Worm (Caenorhabditis elegans) whole organism, L4 larva: ENCODE results near the gene F26A1.1.

Experiments
- D1046.2 ChIP-seq: fragments of 200-800 bp; sonication (Bioruptor generic); IDR thresholded peaks from 2 replicates; pipeline ENCODE4 v1.3.6; 2022; ENCODE audit warnings: missing genetic modification characterization, missing compliant biosample characterization
- F10B5.3 ChIP-seq: sonication (generic microtip); optimal IDR thresholded peaks from 2 replicates; lab custom pipeline; 2016; ENCODE audit warnings: mild to moderate bottlenecking, missing genetic modification characterization, missing compliant biosample characterization
- F44E2.7 ChIP-seq: fragments of 200-800 bp; sonication (Bioruptor generic); IDR thresholded peaks from 2 replicates; pipeline ENCODE4 v2.1.2; 2022; ENCODE audit warnings: missing genetic modification characterization, missing compliant biosample characterization
- F49E8.2 ChIP-seq: sonication (generic microtip); optimal IDR thresholded peaks from 2 replicates; lab custom pipeline; 2016; ENCODE audit warnings: missing compliant biosample characterization, mild to moderate bottlenecking, missing genetic modification characterization, borderline replicate concordance
- T20F7.1 ChIP-seq: fragments of 200-800 bp; sonication (Bioruptor generic); optimal IDR thresholded peaks from 2 replicates; lab custom pipeline; 2018; ENCODE audit warnings: mild to moderate bottlenecking, missing genetic modification characterization, missing compliant biosample characterization
- Y105C5A.15 ChIP-seq: fragments of 200-800 bp; sonication (Bioruptor generic); IDR thresholded peaks from 2 replicates; pipeline ENCODE4 v1.3.6; 2022; ENCODE audit warnings: missing genetic modification characterization, missing compliant biosample characterization
- Y48G9A.11 ChIP-seq: fragments of 200-800 bp; sonication (Bioruptor generic); IDR thresholded peaks from 2 replicates; pipeline ENCODE4 v1.3.6; 2022; ENCODE audit warnings: missing genetic modification reagents, missing genetic modification characterization, missing compliant biosample characterization
- Y5F2A.4 ChIP-seq: fragments of 200-800 bp; sonication (Bioruptor generic); optimal IDR thresholded peaks from 2 replicates; lab custom pipeline; 2018; ENCODE audit warnings: mild to moderate bottlenecking, missing genetic modification characterization, missing compliant biosample characterization
- aha-1 ChIP-seq: fragments of 150-350 bp; peaks from one replicate; lab custom pipeline; 2014; ENCODE audit warnings: missing biosample characterization, missing genetic modification characterization
- arid-1 ChIP-seq: fragments of 200-800 bp; sonication (Bioruptor generic); conservative IDR thresholded peaks from 2 replicates; pipeline ENCODE4 v1.3.6; 2022; ENCODE audit warnings: missing genetic modification reagents, missing genetic modification characterization, missing compliant biosample characterization
- ceh-20 ChIP-seq: fragments of 200-800 bp; sonication (Bioruptor generic); IDR thresholded peaks from 2 replicates; pipeline ENCODE4 v1.3.6; 2022; ENCODE audit warnings: missing genetic modification reagents, missing genetic modification characterization, missing compliant biosample characterization
- ceh-28 ChIP-seq: fragments of 150-350 bp; optimal IDR thresholded peaks from 2 replicates; lab custom pipeline; 2014; ENCODE audit warnings: missing biosample characterization, missing genetic modification reagents, missing genetic modification characterization
- ceh-32 ChIP-seq: sonication (generic microtip); optimal IDR thresholded peaks from 2 replicates; lab custom pipeline; 2016; ENCODE audit warnings: mild to moderate bottlenecking, missing genetic modification characterization, missing compliant biosample characterization; ENCODE audit not compliant: poor library complexity
- ceh-82 ChIP-seq: sonication (generic microtip); optimal IDR thresholded peaks from 2 replicates; lab custom pipeline; 2017; ENCODE audit warnings: missing biosample characterization, missing genetic modification characterization
- ces-1 ChIP-seq: fragments of 150-350 bp; sonication (generic microtip); optimal IDR thresholded peaks from 4 replicates; lab custom pipeline; 2014; ENCODE audit warnings: missing biosample characterization, missing genetic modification reagents, missing genetic modification characterization
- cey-2 ChIP-seq: sonication (generic microtip); optimal IDR thresholded peaks from 3 replicates; lab custom pipeline; 2017; ENCODE audit warnings: missing genetic modification characterization, mild to moderate bottlenecking, missing compliant biosample characterization, antibody characterized with exemption, borderline replicate concordance; ENCODE audit not compliant: insufficient read depth
- ctbp-1 ChIP-seq: fragments of 200-800 bp; sonication (Bioruptor generic); IDR thresholded peaks from 2 replicates; pipeline ENCODE4 v1.3.6; 2022; ENCODE audit warnings: missing genetic modification reagents, missing genetic modification characterization, missing compliant biosample characterization
- daf-16 ChIP-seq, 3 experiments: sonication (generic microtip); optimal IDR thresholded peaks; 2 replicates each; lab custom pipeline; 2016 to 2017; ENCODE audit warnings: missing genetic modification characterization in 3 of 3, missing genetic modification reagents in 3 of 3, mild to moderate bottlenecking in 2 of 3, missing compliant biosample characterization in 2 of 3, missing biosample characterization in 1 of 3, moderate library complexity in 1 of 3
- daf-8 ChIP-seq: fragments of 200-800 bp; sonication (Bioruptor generic); IDR thresholded peaks from 2 replicates; pipeline ENCODE4 v1.3.6; 2022; ENCODE audit warnings: missing genetic modification characterization, missing compliant biosample characterization
- dmd-6 ChIP-seq: fragments of 200-800 bp; sonication (Bioruptor generic); IDR thresholded peaks from 2 replicates; pipeline ENCODE4 v1.3.6; 2022; ENCODE audit warnings: missing genetic modification reagents, missing genetic modification characterization, missing compliant biosample characterization
- dmd-8 ChIP-seq: fragments of 200-800 bp; sonication (Bioruptor generic); IDR thresholded peaks from 2 replicates; pipeline ENCODE4 v1.3.6; 2022; ENCODE audit warnings: missing genetic modification characterization, missing compliant biosample characterization
- dmd-9 ChIP-seq: fragments of 200-800 bp; sonication (Bioruptor generic); IDR thresholded peaks from 2 replicates; pipeline ENCODE4 v1.3.6; 2022; ENCODE audit warnings: missing genetic modification reagents, missing genetic modification characterization, missing compliant biosample characterization
- dpl-1 ChIP-seq: fragments of 150-350 bp; optimal IDR thresholded peaks from 2 replicates; lab custom pipeline; 2014; ENCODE audit warnings: missing biosample characterization, missing genetic modification reagents, missing genetic modification characterization
- egl-43 ChIP-seq: fragments of 200-800 bp; sonication (Bioruptor generic); IDR thresholded peaks from 2 replicates; pipeline ENCODE4 v1.3.6; 2022; ENCODE audit warnings: missing genetic modification reagents, missing genetic modification characterization, missing compliant biosample characterization
- fkh-10 ChIP-seq: fragments of 150-350 bp; optimal IDR thresholded peaks from 2 replicates; lab custom pipeline; 2014; ENCODE audit warnings: missing biosample characterization, missing genetic modification reagents, missing genetic modification characterization
- fos-1 ChIP-seq: fragments of 150-350 bp; optimal IDR thresholded peaks from 2 replicates; lab custom pipeline; 2014; ENCODE audit warnings: missing biosample characterization, missing genetic modification characterization
- gei-8 ChIP-seq: fragments of 200-800 bp; sonication (Bioruptor generic); optimal IDR thresholded peaks from 2 replicates; lab custom pipeline; 2018; ENCODE audit warnings: mild to moderate bottlenecking, missing genetic modification characterization, missing compliant biosample characterization
- hif-1 ChIP-seq, 2 experiments: sonication (generic microtip); optimal IDR thresholded peaks; 2 replicates each; lab custom pipeline; 2016 to 2017; ENCODE audit warnings: missing compliant biosample characterization in 2 of 2, missing genetic modification characterization in 2 of 2, missing genetic modification reagents in 2 of 2, missing genotype in 2 of 2, mild to moderate bottlenecking in 1 of 2
- hmg-1.1 ChIP-seq: fragments of 200-800 bp; sonication (Bioruptor generic); IDR thresholded peaks from 2 replicates; pipeline ENCODE4 v1.3.6; 2022; ENCODE audit warnings: missing genetic modification reagents, missing genetic modification characterization, missing compliant biosample characterization
- lin-13 ChIP-seq: fragments of 150-350 bp; optimal IDR thresholded peaks from 2 replicates; lab custom pipeline; 2014; ENCODE audit warnings: missing biosample characterization, missing genetic modification reagents, missing genetic modification characterization
- lin-29 ChIP-seq: fragments of 200-800 bp; sonication (Bioruptor generic); IDR thresholded peaks from 2 replicates; pipeline ENCODE4 v1.3.6; 2022; ENCODE audit warnings: missing genetic modification reagents, missing genetic modification characterization, missing compliant biosample characterization
- lsy-2 ChIP-seq, 2 experiments: fragments of 150-350 bp in 1 of 2; sonication (generic microtip) in 1 of 2; optimal IDR thresholded peaks; 2 replicates each; lab custom pipeline; 2014 to 2017; ENCODE audit warnings: missing biosample characterization in 2 of 2, missing genetic modification characterization in 2 of 2
- mdl-1 ChIP-seq, 2 experiments: fragments of 150-350 bp in 1 of 2; sonication (generic microtip) in 1 of 2; optimal IDR thresholded peaks; 2 replicates each; lab custom pipeline; 2014 to 2017; ENCODE audit warnings: missing biosample characterization in 2 of 2, missing genetic modification characterization in 2 of 2
- mep-1 ChIP-seq: fragments of 150-350 bp; sonication (generic microtip); optimal IDR thresholded peaks from 3 replicates; lab custom pipeline; 2014; ENCODE audit warnings: missing biosample characterization, missing genetic modification characterization
- mxl-2 ChIP-seq: fragments of 200-800 bp; sonication (Bioruptor generic); conservative IDR thresholded peaks from 2 replicates; pipeline ENCODE4 v1.3.6; 2022; ENCODE audit warnings: missing genetic modification reagents, missing genetic modification characterization, missing compliant biosample characterization
- nhr-102 ChIP-seq: sonication (generic microtip); optimal IDR thresholded peaks from 2 replicates; lab custom pipeline; 2016; ENCODE audit warnings: mild to moderate bottlenecking, missing genetic modification characterization, moderate library complexity, missing compliant biosample characterization
- nhr-111 ChIP-seq: fragments of 200-800 bp; sonication (Bioruptor generic); optimal IDR thresholded peaks from 2 replicates; lab custom pipeline; 2018; ENCODE audit warnings: mild to moderate bottlenecking, missing genetic modification characterization, missing compliant biosample characterization
- nhr-28 ChIP-seq: fragments of 150-350 bp; optimal IDR thresholded peaks from 2 replicates; lab custom pipeline; 2014; ENCODE audit warnings: missing biosample characterization, missing genetic modification characterization
- nhr-42 ChIP-seq: fragments of 200-800 bp; sonication (Bioruptor generic); IDR thresholded peaks from 2 replicates; pipeline ENCODE4 v1.3.6; 2022; ENCODE audit warnings: missing genetic modification characterization, missing compliant biosample characterization
- nhr-48 ChIP-seq: sonication (generic microtip); optimal IDR thresholded peaks from 2 replicates; lab custom pipeline; 2016; ENCODE audit warnings: mild to moderate bottlenecking, missing genetic modification characterization, missing compliant biosample characterization
- nhr-6 ChIP-seq: fragments of 150-350 bp; optimal IDR thresholded peaks from 2 replicates; lab custom pipeline; 2014; ENCODE audit warnings: missing biosample characterization, missing genetic modification characterization
- nhr-76 ChIP-seq: fragments of 150-350 bp; optimal IDR thresholded peaks from 2 replicates; lab custom pipeline; 2014; ENCODE audit warnings: missing biosample characterization, missing genetic modification characterization
- nhr-77 ChIP-seq: fragments of 150-350 bp; optimal IDR thresholded peaks from 2 replicates; lab custom pipeline; 2014; ENCODE audit warnings: missing biosample characterization, missing genetic modification characterization
- pqm-1 ChIP-seq: sonication (generic microtip); optimal IDR thresholded peaks from 2 replicates; lab custom pipeline; 2017; ENCODE audit warnings: missing biosample characterization, missing genetic modification characterization
- sdz-12 ChIP-seq: fragments of 200-800 bp; sonication (Bioruptor generic); optimal IDR thresholded peaks from 2 replicates; lab custom pipeline; 2018; ENCODE audit warnings: mild to moderate bottlenecking, missing genetic modification characterization, missing compliant biosample characterization
- set-16 ChIP-seq: fragments of 200-800 bp; sonication (Bioruptor generic); IDR thresholded peaks from 2 replicates; pipeline ENCODE4 v1.3.6; 2022; ENCODE audit warnings: missing genetic modification reagents, missing genetic modification characterization, missing compliant biosample characterization
- spr-3 ChIP-seq: fragments of 200-800 bp; sonication (Bioruptor generic); optimal IDR thresholded peaks from 2 replicates; lab custom pipeline; 2018; ENCODE audit warnings: mild to moderate bottlenecking, missing genetic modification characterization, missing compliant biosample characterization
- tag-97 ChIP-seq: fragments of 200-800 bp; sonication (Bioruptor generic); IDR thresholded peaks from 2 replicates; pipeline ENCODE4 v1.3.6; 2022; ENCODE audit warnings: missing genetic modification characterization, missing compliant biosample characterization
- vab-7 ChIP-seq: fragments of 200-800 bp; sonication (Bioruptor generic); IDR thresholded peaks from 2 replicates; pipeline ENCODE4 v1.3.6; 2022; ENCODE audit warnings: missing genetic modification reagents, missing genetic modification characterization, missing compliant biosample characterization
- zag-1 ChIP-seq: fragments of 150-350 bp; optimal IDR thresholded peaks from 2 replicates; lab custom pipeline; 2014; ENCODE audit warnings: missing biosample characterization, missing genetic modification characterization
- ztf-7 ChIP-seq: fragments of 150-350 bp; optimal IDR thresholded peaks from 2 replicates; lab custom pipeline; 2014; ENCODE audit warnings: missing biosample characterization, missing genetic modification characterization

The F26A1.1 gene

ce11 chrIII:4899728-4900127 lies 49.4 kb downstream of the F26A1.1 start:
- peak; percentile 88 for TF ChIP-seq ceh-32
- TF ChIP-seq gei-8 (GFP tag; lab: Kevin White, UChicago): peak; percentile 99
- peak; percentile 97 for TF ChIP-seq lin-13 (GFP tag; lab: Kevin White, UChicago)
- peak; percentile 74 for TF ChIP-seq ztf-7 (tag; lab: Kevin White, UChicago)
- peak; percentile 98 for TF ChIP-seq egl-43 (GFP tag; lab: Robert Waterston, UW)
- peak; percentile 57 for TF ChIP-seq nhr-111 (GFP tag; lab: Kevin White, UChicago)
- TF ChIP-seq dpl-1 (GFP tag; lab: Kevin White, UChicago): peak; percentile 93
- peak; percentile 83 for TF ChIP-seq nhr-76
- TF ChIP-seq dmd-9: peak; percentile 96
- peak; percentile 99 for TF ChIP-seq ceh-20 (GFP tag; lab: Robert Waterston, UW)
- TF ChIP-seq nhr-102 (tag; lab: Kevin White, UChicago): peak; percentile 98
- peak; percentile 31 for TF ChIP-seq pqm-1
- TF ChIP-seq mdl-1 (tag; optimal IDR thresholded peaks at IDR 0.05; lab: Kevin White, UChicago): peak; percentile 79 to 99
- peak; percentile 93 to 97 for TF ChIP-seq lsy-2 (tag; optimal IDR thresholded peaks at IDR 0.05; lab: Kevin White, UChicago)
- TF ChIP-seq ceh-82 (tag; lab: Kevin White, UChicago): peak; percentile 10
- peak; percentile 99 for TF ChIP-seq fkh-10 (GFP tag; lab: Kevin White, UChicago)
- peak; percentile 100 for TF ChIP-seq aha-1 (tag; lab: Kevin White, UChicago)
- peak; percentile 78 to 97 for TF ChIP-seq daf-16 (GFP tag; optimal IDR thresholded peaks at IDR 0.05; lab: Kevin White, UChicago)
- peak; percentile 65 for TF ChIP-seq daf-16 (tag; optimal IDR thresholded peaks at IDR 0.05; lab: Kevin White, UChicago)
- peak; percentile 96 for TF ChIP-seq set-16 (GFP tag; lab: Robert Waterston, UW)
- TF ChIP-seq nhr-28 (tag; lab: Kevin White, UChicago): peak; percentile 98
- peak; percentile 36 for TF ChIP-seq ceh-28 (tag; lab: Kevin White, UChicago)
- peak; percentile 98 for TF ChIP-seq hmg-1.1
- peak; percentile 96 for TF ChIP-seq nhr-77 (tag; lab: Kevin White, UChicago)
- peak; percentile 93 for TF ChIP-seq D1046.2
- TF ChIP-seq arid-1 (GFP tag; lab: Robert Waterston, UW): peak; percentile 95
- TF ChIP-seq vab-7: peak; percentile 97
- peak; percentile 100 for TF ChIP-seq dmd-6 (GFP tag; lab: Robert Waterston, UW)
- peak; percentile 99 for TF ChIP-seq ctbp-1 (GFP tag; lab: Robert Waterston, UW)
- TF ChIP-seq mxl-2 (GFP tag; lab: Robert Waterston, UW): peak; percentile 88
- peak; percentile 85 for TF ChIP-seq Y5F2A.4
- peak; percentile 94; the same call in 1 of the 2 replicates for TF ChIP-seq daf-8 (GFP tag; lab: Robert Waterston, UW)
- TF ChIP-seq F44E2.7: peak; percentile 84; the same call in 1 of the 2 replicates
- no peak for TF ChIP-seq fos-1 (tag; lab: Kevin White, UChicago)
- peak; percentile 88 for TF ChIP-seq F10B5.3 (tag; lab: Kevin White, UChicago)
- peak; percentile 97 for TF ChIP-seq nhr-6 (tag; lab: Kevin White, UChicago)
- TF ChIP-seq F49E8.2: no peak
- TF ChIP-seq mep-1: peak; percentile 99
- no peak for TF ChIP-seq tag-97
- TF ChIP-seq cey-2 (tag; lab: Kevin White, UChicago): peak; percentile 9
- no peak for TF ChIP-seq Y105C5A.15 (GFP tag; lab: Robert Waterston, UW)
- TF ChIP-seq ces-1 (GFP tag; lab: Kevin White, UChicago): peak; percentile 70
- TF ChIP-seq lin-29 (GFP tag; lab: Robert Waterston, UW): peak; percentile 94
- peak; percentile 94 to 97 for TF ChIP-seq hif-1 (tag; optimal IDR thresholded peaks at IDR 0.05; lab: Kevin White, UChicago)
- peak; percentile 93 for TF ChIP-seq spr-3 (GFP tag; lab: Kevin White, UChicago)
- peak; percentile 95 for TF ChIP-seq sdz-12
- TF ChIP-seq nhr-48: peak; percentile 98
- TF ChIP-seq zag-1 (tag; lab: Kevin White, UChicago): peak; percentile 62
- TF ChIP-seq Y48G9A.11 (GFP tag; lab: Robert Waterston, UW): peak; percentile 81
- TF ChIP-seq T20F7.1 (GFP tag; lab: Kevin White, UChicago): peak; percentile 95
- TF ChIP-seq nhr-42 (GFP tag; lab: Robert Waterston, UW): peak; percentile 96
- peak; percentile 58; the same call in 1 of the 2 replicates for TF ChIP-seq dmd-8 (GFP tag; lab: Robert Waterston, UW)
